Fruit fly (Drosophila melanogaster) whole organism, embryonic: ENCODE results near the gene CG34298.
A peak's percentile ranks its signal among the peaks of the same experiment; 100 is the strongest.

ENCODE experiments used
- Adf1 ChIP-seq: fragments of 200-800 bp; sonication (Bioruptor generic); IDR thresholded peaks from 2 replicates; pipeline ENCODE4 v1.3.6; 2022; ENCODE audit warnings: missing biosample characterization, missing genetic modification characterization
- Atf-2 ChIP-seq: fragments of 200-800 bp; sonication (Bioruptor generic); optimal IDR thresholded peaks from 2 replicates; lab custom pipeline; 2016; ENCODE audit warnings: missing biosample characterization, missing genetic modification characterization
- Awh ChIP-seq: fragments of 200-800 bp; sonication (Bioruptor generic); IDR thresholded peaks from 2 replicates; pipeline ENCODE4, ENCODE4 v1.3.6; 2022; ENCODE audit warnings: missing biosample characterization, missing genetic modification characterization
- CG10209 ChIP-seq: fragments of 200-800 bp; sonication (Bioruptor generic); optimal IDR thresholded peaks from 3 replicates; lab custom pipeline; 2017; ENCODE audit warnings: missing biosample characterization, mild to moderate bottlenecking, missing genetic modification characterization, missing genetic modification reagents
- CG10654 ChIP-seq: fragments of 200-800 bp; sonication (Bioruptor generic); optimal IDR thresholded peaks from 2 replicates; lab custom pipeline; 2016; ENCODE audit warnings: missing biosample characterization, missing genetic modification characterization
- CG12391 ChIP-seq: fragments of 200-800 bp; sonication (Bioruptor generic); optimal IDR thresholded peaks from 3 replicates; lab custom pipeline; 2018; ENCODE audit warnings: missing biosample characterization, mild to moderate bottlenecking, missing genetic modification characterization, moderate library complexity
- CG14667 ChIP-seq: fragments of 200-800 bp; sonication (Bioruptor generic); IDR thresholded peaks from 2 replicates; pipeline ENCODE4 v1.3.6; 2022; ENCODE audit warnings: missing biosample characterization, missing genetic modification characterization
- CG14710 ChIP-seq: fragments of 200-800 bp; sonication (Bioruptor generic); optimal IDR thresholded peaks from 3 replicates; lab custom pipeline; 2019; ENCODE audit warnings: missing biosample characterization, mild to moderate bottlenecking, missing genetic modification characterization, moderate library complexity
- CG17612 ChIP-seq: fragments of 200-800 bp; sonication (Bioruptor generic); IDR thresholded peaks from 2 replicates; pipeline ENCODE4 v1.3.6; 2022; ENCODE audit warnings: missing biosample characterization, missing genetic modification characterization
- CG18476 ChIP-seq: fragments of 200-800 bp; sonication (Bioruptor generic); optimal IDR thresholded peaks from 2 replicates; lab custom pipeline; 2016; ENCODE audit warnings: missing biosample characterization, mild to moderate bottlenecking, missing genetic modification characterization
- CG32772 ChIP-seq: fragments of 200-800 bp; sonication (Bioruptor generic); IDR thresholded peaks from 2 replicates; pipeline ENCODE4 v1.3.6; 2022; ENCODE audit warnings: missing biosample characterization, missing genetic modification characterization
- CG3281 ChIP-seq: fragments of 200-800 bp; sonication (Bioruptor generic); optimal IDR thresholded peaks from 3 replicates; lab custom pipeline; 2017; ENCODE audit warnings: missing biosample characterization, mild to moderate bottlenecking, missing genetic modification characterization
- CG3726 ChIP-seq: fragments of 200-800 bp; sonication (Bioruptor generic); IDR thresholded peaks from 3 replicates; pipeline ENCODE4, ENCODE4 v1.3.6; 2022; ENCODE audit warnings: missing biosample characterization, missing genetic modification characterization
- CG3838 ChIP-seq: fragments of 200-800 bp; sonication (Bioruptor generic); optimal IDR thresholded peaks from 3 replicates; lab custom pipeline; 2016; ENCODE audit warnings: missing biosample characterization, missing genetic modification characterization
- CG4328 ChIP-seq: fragments of 200-800 bp; sonication (Bioruptor generic); optimal IDR thresholded peaks from 3 replicates; lab custom pipeline; 2017; ENCODE audit warnings: missing biosample characterization, missing genetic modification reagents, missing genetic modification characterization
- CG6175 ChIP-seq: fragments of 200-800 bp; sonication (Bioruptor generic); IDR thresholded peaks from 3 replicates; pipeline ENCODE4 v1.3.6; 2022; ENCODE audit warnings: missing biosample characterization, missing genetic modification characterization
- CG7271 ChIP-seq: fragments of 200-800 bp; sonication (Bioruptor generic); optimal IDR thresholded peaks from 2 replicates; lab custom pipeline; 2018; ENCODE audit warnings: missing biosample characterization, mild to moderate bottlenecking, missing genetic modification characterization, moderate library complexity
- CG7357 ChIP-seq: fragments of 200-800 bp; sonication (Bioruptor generic); IDR thresholded peaks from 3 replicates; pipeline ENCODE4 v1.3.6; 2022; ENCODE audit warnings: missing biosample characterization, missing genetic modification characterization
- CG9727 ChIP-seq: fragments of 200-800 bp; sonication (Bioruptor generic); optimal IDR thresholded peaks from 3 replicates; lab custom pipeline; 2017; ENCODE audit warnings: missing biosample characterization, mild to moderate bottlenecking, missing genetic modification characterization
- Dbx ChIP-seq: fragments of 200-800 bp; sonication (Bioruptor generic); IDR thresholded peaks from 3 replicates; pipeline ENCODE4 v1.3.6; 2022; ENCODE audit warnings: missing biosample characterization, missing genetic modification characterization
- H2.0 ChIP-seq: fragments of 200-800 bp; sonication (Bioruptor generic); IDR thresholded peaks from 2 replicates; pipeline ENCODE4 v1.3.6; 2022; ENCODE audit warnings: missing biosample characterization, missing genetic modification characterization
- Nf-YA ChIP-seq: fragments of 200-800 bp; sonication (Bioruptor generic); IDR thresholded peaks from 2 replicates; pipeline ENCODE4 v1.3.6; 2022; ENCODE audit warnings: missing biosample characterization, missing genetic modification characterization
- Ravus ChIP-seq: fragments of 200-800 bp; sonication (Bioruptor generic); IDR thresholded peaks from 2 replicates; pipeline ENCODE4 v1.3.6; 2022; ENCODE audit warnings: missing biosample characterization, missing genetic modification characterization
- Taf1 ChIP-seq: fragments of 200-800 bp; sonication (Bioruptor generic); IDR thresholded peaks from 2 replicates; pipeline ENCODE4 v1.3.6; 2022; ENCODE audit warnings: missing biosample characterization, missing genetic modification characterization
- Xrp1 ChIP-seq: fragments of 200-800 bp; sonication (Bioruptor generic); IDR thresholded peaks from 2 replicates; pipeline ENCODE4 v1.3.6; 2022; ENCODE audit warnings: missing biosample characterization, missing genetic modification characterization
- az2 ChIP-seq: fragments of 200-800 bp; sonication (Bioruptor generic); optimal IDR thresholded peaks from 3 replicates; lab custom pipeline; 2016; ENCODE audit warnings: missing biosample characterization, missing genetic modification characterization
- dpn ChIP-seq, 2 experiments: fragments of 200-800 bp; sonication (Bioruptor generic); optimal IDR thresholded peaks; 3 replicates each; lab custom pipeline; 2016; ENCODE audit warnings: missing biosample characterization in 2 of 2, missing genetic modification characterization in 2 of 2
- fd64A ChIP-seq: fragments of 200-800 bp; sonication (Bioruptor generic); optimal IDR thresholded peaks from 3 replicates; lab custom pipeline; 2018; ENCODE audit warnings: missing biosample characterization, mild to moderate bottlenecking, missing genetic modification characterization
- fu2 ChIP-seq: fragments of 200-800 bp; sonication (Bioruptor generic); optimal IDR thresholded peaks from 2 replicates; lab custom pipeline; 2016; ENCODE audit warnings: missing biosample characterization, missing genetic modification characterization
- gcm2 ChIP-seq: fragments of 200-800 bp; sonication (Bioruptor generic); optimal IDR thresholded peaks from 2 replicates; lab custom pipeline; 2016; ENCODE audit warnings: missing biosample characterization, missing genetic modification characterization
- gem ChIP-seq: fragments of 200-800 bp; sonication (Bioruptor generic); optimal IDR thresholded peaks from 2 replicates; lab custom pipeline; 2019; ENCODE audit warnings: missing biosample characterization, mild to moderate bottlenecking, missing genetic modification characterization, moderate library complexity
- gsb ChIP-seq: fragments of 200-800 bp; sonication (Bioruptor generic); IDR thresholded peaks from 2 replicates; pipeline ENCODE4 v1.3.6; 2022; ENCODE audit warnings: missing biosample characterization, missing genetic modification characterization
- hkb ChIP-seq, 2 experiments: fragments of 200-800 bp in 1 of 2; fragments of >200 bp in 1 of 2; sonication (Bioruptor generic) in 1 of 2; IDR thresholded peaks in 1 of 2; optimal IDR thresholded peaks in 1 of 2; 2 replicates each; pipeline versions ENCODE4 v1.3.6 to Lab custom; 2017 to 2022; ENCODE audit warnings: missing biosample characterization in 1 of 2, missing genetic modification characterization in 1 of 2
- hth ChIP-seq: fragments of >200 bp; optimal IDR thresholded peaks from 2 replicates; lab custom pipeline; 2017; ENCODE audit warnings: inconsistent platforms
- kay ChIP-seq: fragments of 200-800 bp; sonication (Bioruptor generic); optimal IDR thresholded peaks from 2 replicates; lab custom pipeline; 2016; ENCODE audit warnings: missing biosample characterization, missing genetic modification characterization
- ken ChIP-seq: fragments of 200-800 bp; sonication (Bioruptor generic); IDR thresholded peaks from 3 replicates; pipeline ENCODE4 v1.3.6; 2022; ENCODE audit warnings: missing biosample characterization, missing genetic modification characterization
- lab ChIP-seq: fragments of 200-800 bp; sonication (Bioruptor generic); optimal IDR thresholded peaks from 3 replicates; lab custom pipeline; 2017; ENCODE audit warnings: missing biosample characterization, missing genetic modification characterization, mild to moderate bottlenecking, moderate library complexity, missing genetic modification reagents
- lilli ChIP-seq: fragments of 200-800 bp; sonication (Bioruptor generic); optimal IDR thresholded peaks from 3 replicates; lab custom pipeline; 2016; ENCODE audit warnings: missing biosample characterization, missing genetic modification characterization
- pho ChIP-seq: fragments of 200-800 bp; sonication (Bioruptor generic); optimal IDR thresholded peaks from 2 replicates; lab custom pipeline; 2016; ENCODE audit warnings: missing biosample characterization, missing genetic modification characterization
- pnt ChIP-seq: fragments of 200-800 bp; sonication (Bioruptor generic); optimal IDR thresholded peaks from 3 replicates; lab custom pipeline; 2016; ENCODE audit warnings: missing biosample characterization, missing genetic modification characterization
- psq ChIP-seq: fragments of 200-800 bp; sonication (Bioruptor generic); optimal IDR thresholded peaks from 2 replicates; lab custom pipeline; 2017; ENCODE audit warnings: missing biosample characterization, missing genetic modification characterization
- ro ChIP-seq: fragments of 200-800 bp; sonication (Bioruptor generic); IDR thresholded peaks from 2 replicates; pipeline ENCODE4 v1.3.6; 2022; ENCODE audit warnings: missing biosample characterization, missing genetic modification characterization
- run ChIP-seq: fragments of 200-800 bp; sonication (Bioruptor generic); optimal IDR thresholded peaks from 3 replicates; lab custom pipeline; 2018; ENCODE audit warnings: missing biosample characterization, mild to moderate bottlenecking, missing genetic modification characterization
- scrt ChIP-seq: fragments of 200-800 bp; sonication (Bioruptor generic); optimal IDR thresholded peaks from 2 replicates; lab custom pipeline; 2018; ENCODE audit warnings: missing biosample characterization, mild to moderate bottlenecking, missing genetic modification characterization, moderate library complexity
- sens ChIP-seq: fragments of 200-800 bp; sonication (Bioruptor generic); peaks from one replicate; lab custom pipeline; 2016; ENCODE audit warnings: missing biosample characterization, missing genetic modification characterization
- sim ChIP-seq: fragments of 200-800 bp; sonication (Bioruptor generic); IDR thresholded peaks from 2 replicates; pipeline ENCODE4 v1.3.6; 2022; ENCODE audit warnings: missing biosample characterization, missing genetic modification characterization
- slbo ChIP-seq: fragments of 200-800 bp; sonication (Bioruptor generic); IDR thresholded peaks from 2 replicates; pipeline ENCODE4 v1.3.6; 2022; ENCODE audit warnings: missing biosample characterization, missing genetic modification characterization
- tna ChIP-seq: fragments of 200-800 bp; sonication (Bioruptor generic); IDR thresholded peaks from 2 replicates; pipeline ENCODE4 v1.3.6; 2022; ENCODE audit warnings: missing biosample characterization, missing genetic modification characterization; ENCODE audit not compliant: partially characterized antibody
- trh ChIP-seq: fragments of 200-800 bp; sonication (Bioruptor generic); optimal IDR thresholded peaks from 2 replicates; lab custom pipeline; 2016; ENCODE audit warnings: missing biosample characterization, missing genetic modification characterization
- tup ChIP-seq: fragments of 200-800 bp; sonication (Bioruptor generic); optimal IDR thresholded peaks from 2 replicates; lab custom pipeline; 2016; ENCODE audit warnings: missing biosample characterization, mild to moderate bottlenecking, missing genetic modification characterization, moderate library complexity

The CG34298 gene

DNA sequence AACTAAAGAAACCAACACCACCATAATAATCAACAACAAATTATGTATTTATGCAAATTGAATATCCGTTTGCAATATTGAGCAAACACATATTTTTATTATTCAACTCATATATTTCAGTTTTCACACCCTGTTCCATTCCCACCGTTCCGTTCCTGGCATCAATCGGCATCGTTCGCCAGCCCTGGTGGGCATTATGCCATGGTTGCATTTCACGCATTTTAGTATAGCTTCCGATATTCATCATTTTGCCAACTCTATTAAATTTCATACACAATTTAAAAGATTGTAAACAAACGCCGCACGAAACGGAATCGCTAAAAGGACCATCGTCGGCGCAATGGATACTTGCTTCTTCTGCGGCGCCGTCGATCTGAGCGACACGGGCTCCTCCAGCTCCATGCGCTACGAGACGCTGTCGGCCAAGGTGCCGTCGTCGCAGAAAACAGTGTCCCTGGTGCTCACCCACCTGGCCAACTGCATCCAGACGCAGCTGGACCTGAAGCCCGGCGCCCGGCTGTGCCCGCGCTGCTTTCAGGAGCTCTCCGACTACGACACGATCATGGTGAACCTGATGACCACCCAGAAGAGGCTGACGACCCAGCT is 43.6 kb downstream of the CG34298 start, which contains the start of gene Sry-delta (continued):
- TF ChIP-seq CG17612 (GFP tag; lab: Robert Waterston, UW) (no peak; the same call in 1 of the 2 replicates), CG4328 (peak; percentile 57), CG10209 (GFP tag; lab: Kevin White, UChicago) (peak; percentile 69), CG14710 (tag; lab: Kevin White, UChicago) (peak; percentile 88), gem (no peak), tup (peak; percentile 46), CG18476 (GFP tag; lab: Kevin White, UChicago) (peak; percentile 53), Taf1 (peak; percentile 67; the same call in 1 of the 2 replicates), sens (peak; percentile 96), ken (GFP tag; lab: Robert Waterston, UW) (peak; percentile 88), kay (GFP tag; lab: Kevin White, UChicago) (peak; percentile 61), slbo (peak; percentile 94), lilli (GFP tag; lab: Kevin White, UChicago) (peak; percentile 93), CG7357 (GFP tag; lab: Robert Waterston, UW) (peak; percentile 50; the same call in 1 of the 3 replicates), pho (peak; percentile 91), CG3281 (peak; percentile 82), pnt (peak; percentile 86), Awh (GFP tag; lab: Robert Waterston, UW) (no peak), gcm2 (GFP tag; lab: Kevin White, UChicago) (peak; percentile 13), scrt (GFP tag; lab: Kevin White, UChicago) (no peak), trh (GFP tag; lab: Kevin White, UChicago) (peak; percentile 75), Atf-2 (peak; percentile 58), Nf-YA (GFP tag; lab: Robert Waterston, UW) (peak; percentile 62; the same call in 1 of the 2 replicates), gsb (GFP tag; lab: Robert Waterston, UW) (0 out of 2 replicates have a peak, but pooled peaks have one; percentile 8), ro (no peak), fu2 (GFP tag; lab: Kevin White, UChicago) (peak; percentile 81), CG14667 (GFP tag; lab: Robert Waterston, UW) (peak; percentile 93), Dbx (peak; percentile 92), hkb (optimal IDR thresholded peaks at IDR 0.05; lab: Kevin White, UChicago) (no peak), hkb (GFP tag; IDR thresholded peaks at IDR 0.05; lab: Robert Waterston, UW) (peak; percentile 75), CG12391 (peak; percentile 85), CG3838 (GFP tag; lab: Kevin White, UChicago) (peak; percentile 20), sim (GFP tag; lab: Robert Waterston, UW) (no peak), Adf1 (GFP tag; lab: Robert Waterston, UW) (peak; percentile 55; the same call in 1 of the 2 replicates), run (tag; lab: Kevin White, UChicago) (no peak), lab (no peak), az2 (GFP tag; lab: Kevin White, UChicago) (peak; percentile 72), H2.0 (GFP tag; lab: Robert Waterston, UW) (peak; percentile 60), CG9727 (peak; percentile 78), CG3726 (GFP tag; lab: Robert Waterston, UW) (0 out of 3 replicates have a peak, but pooled peaks have one; percentile 49), tna (GFP tag; lab: Robert Waterston, UW) (no peak; the same call in 1 of the 2 replicates), CG32772 (GFP tag; lab: Robert Waterston, UW) (peak; percentile 62; the same call in 1 of the 2 replicates), dpn (GFP tag; optimal IDR thresholded peaks at IDR 0.05; lab: Kevin White, UChicago) (peak; percentile 88 to 93), fd64A (GFP tag; lab: Kevin White, UChicago) (no peak), psq (GFP tag; lab: Kevin White, UChicago) (peak; percentile 60), hth (lab: Kevin White, UChicago) (no peak), CG6175 (peak; percentile 48; the same call in 1 of the 3 replicates), CG7271 (peak; percentile 3), Ravus (0 out of 2 replicates have a peak, but pooled peaks have one; percentile 2), CG10654 (peak; percentile 85), Xrp1 (GFP tag; lab: Robert Waterston, UW) (peak; percentile 68; the same call in 1 of the 2 replicates)
